Fruit fly (Drosophila melanogaster): ENCODE data around the gene RhoU.
A peak's percentile ranks its signal among the peaks of the same experiment; 100 is the strongest.

The RhoU gene

DNA sequence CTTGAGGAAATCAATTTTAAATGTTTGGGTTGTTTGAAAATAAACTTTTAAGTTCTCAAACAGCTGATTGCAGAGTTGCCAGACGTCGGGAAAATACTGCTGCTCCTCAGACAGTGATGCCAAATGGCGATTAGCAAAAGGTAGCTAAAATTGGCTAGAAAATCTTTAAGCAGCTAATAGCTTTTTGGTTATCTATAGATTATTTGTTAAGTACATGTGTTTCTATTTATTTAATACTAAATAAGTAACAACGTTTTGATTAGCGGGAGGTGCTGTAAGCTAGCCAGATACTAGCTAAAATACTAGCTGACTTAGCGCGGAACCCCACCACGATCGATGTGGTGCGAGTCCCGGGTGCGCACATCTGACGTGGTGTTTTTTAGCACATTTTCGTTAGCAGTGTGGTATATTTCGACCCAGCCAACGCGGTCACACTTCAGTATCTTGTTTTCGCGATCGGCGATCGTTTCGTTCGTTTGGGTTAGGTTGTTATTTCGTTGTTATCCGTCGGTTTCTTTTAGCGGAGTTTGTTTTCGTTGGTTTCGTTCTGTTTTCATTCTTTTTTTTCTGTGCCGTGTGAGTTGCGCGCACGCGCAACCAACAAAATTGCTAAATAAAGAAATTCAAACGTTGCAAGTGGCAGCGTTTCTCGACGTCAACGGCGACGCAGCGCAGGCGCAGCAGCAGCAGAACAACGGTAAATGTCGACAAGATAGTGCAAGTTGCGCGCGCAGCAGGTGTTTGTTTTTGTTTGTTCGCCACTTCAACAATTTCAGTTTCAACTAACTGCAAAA is at the start of gene RhoU, which contains the start of gene Naxe (continued):
- no peak for TF ChIP-seq Awh (GFP tag; IDR thresholded peaks at IDR 0.05)
- no peak for TF ChIP-seq bowl (GFP tag; IDR thresholded peaks at IDR 0.05)
- peak; percentile 31; the same call in 1 of the 2 replicates for TF ChIP-seq E2f2 (GFP tag; IDR thresholded peaks at IDR 0.05)
- TF ChIP-seq CG14965 (GFP tag; optimal IDR thresholded peaks at IDR 0.05; ENCODE audit: borderline replicate concordance) = no peak
- TF ChIP-seq CG34376 (GFP tag; optimal IDR thresholded peaks at IDR 0.05) = no peak
- no peak for TF ChIP-seq ato (GFP tag; IDR thresholded peaks at IDR 0.05; ENCODE audit: partially characterized antibody)
- no peak for TF ChIP-seq pros (GFP tag; optimal IDR thresholded peaks at IDR 0.05)
- TF ChIP-seq Scr (GFP tag; IDR thresholded peaks at IDR 0.05; ENCODE audit: partially characterized antibody) = no peak; the same call in 1 of the 2 replicates
- TF ChIP-seq CG9876 (GFP tag; optimal IDR thresholded peaks at IDR 0.05) = no peak
- TF ChIP-seq Nf-YB (GFP tag; optimal IDR thresholded peaks at IDR 0.05) = no peak
- peak; percentile 11 for TF ChIP-seq ac (GFP tag; optimal IDR thresholded peaks at IDR 0.05)
- no peak for TF ChIP-seq CG16779 (GFP tag; IDR thresholded peaks at IDR 0.05)
- no peak for TF ChIP-seq ab (GFP tag; optimal IDR thresholded peaks at IDR 0.05)
- peak; percentile 64 for TF ChIP-seq CG9215 (GFP tag; IDR thresholded peaks at IDR 0.05)
- TF ChIP-seq CG7963 (GFP tag; IDR thresholded peaks at IDR 0.05; ENCODE audit: partially characterized antibody) = no peak
- peak; percentile 21 for TF ChIP-seq CG4617 (GFP tag; optimal IDR thresholded peaks at IDR 0.05; ENCODE audit: borderline replicate concordance)
- no peak for TF ChIP-seq seq (GFP tag; IDR thresholded peaks at IDR 0.05)
- TF ChIP-seq CG32767 (GFP tag; IDR thresholded peaks at IDR 0.05) = no peak
- peak; percentile 67 for TF ChIP-seq Med (GFP tag)
- peak; percentile 41 for TF ChIP-seq Dref (GFP tag; IDR thresholded peaks at IDR 0.05)
- TF ChIP-seq CG7928 (GFP tag; optimal IDR thresholded peaks at IDR 0.05) = peak; percentile 9
- no peak for TF ChIP-seq CG14860 (GFP tag; IDR thresholded peaks at IDR 0.05; ENCODE audit: partially characterized antibody)
- TF ChIP-seq CG13775 (GFP tag; optimal IDR thresholded peaks at IDR 0.05) = peak; percentile 12
- no peak for TF ChIP-seq zen2 (GFP tag; IDR thresholded peaks at IDR 0.05; ENCODE audit: partially characterized antibody)
- TF ChIP-seq Fer2 (tag; optimal IDR thresholded peaks at IDR 0.05) = no peak
- no peak for TF ChIP-seq CG17612 (GFP tag; IDR thresholded peaks at IDR 0.05)
- TF ChIP-seq gcm2 (GFP tag; optimal IDR thresholded peaks at IDR 0.05) = no peak
- peak; percentile 48 for TF ChIP-seq sisA (GFP tag; IDR thresholded peaks at IDR 0.05)
- no peak for TF ChIP-seq Taf1 (GFP tag; IDR thresholded peaks at IDR 0.05)
- peak; percentile 12 for TF ChIP-seq CTCF (GFP tag; optimal IDR thresholded peaks at IDR 0.05)
- TF ChIP-seq cato (GFP tag; optimal IDR thresholded peaks at IDR 0.05; ENCODE audit: borderline replicate concordance) = no peak
- no peak for TF ChIP-seq CG2199 (GFP tag; IDR thresholded peaks at IDR 0.05)
- no peak for TF ChIP-seq dmrt99B (tag; optimal IDR thresholded peaks at IDR 0.05)
- TF ChIP-seq Bdp1 (GFP tag; optimal IDR thresholded peaks at IDR 0.05) = no peak
- no peak for TF ChIP-seq eve (GFP tag; optimal IDR thresholded peaks at IDR 0.05)
- TF ChIP-seq CG1603 (tag; optimal IDR thresholded peaks at IDR 0.05) = peak; percentile 64
- TF ChIP-seq Ada2b (GFP tag; IDR thresholded peaks at IDR 0.05) = no peak
- TF ChIP-seq zen (tag; optimal IDR thresholded peaks at IDR 0.05) = peak; percentile 16
- TF ChIP-seq danr (GFP tag; IDR thresholded peaks at IDR 0.05) = no peak
- no peak for TF ChIP-seq sqz (GFP tag; optimal IDR thresholded peaks at IDR 0.05)
- peak; percentile 56 for TF ChIP-seq CoRest (tag; optimal IDR thresholded peaks at IDR 0.05)
- TF ChIP-seq psq (GFP tag; optimal IDR thresholded peaks at IDR 0.05) = no peak
- TF ChIP-seq MBD-R2 (GFP tag; IDR thresholded peaks at IDR 0.05) = peak; percentile 60
- TF ChIP-seq CG43689 (GFP tag; IDR thresholded peaks at IDR 0.05) = no peak
- TF ChIP-seq ken (GFP tag; IDR thresholded peaks at IDR 0.05) = no peak
- no peak for TF ChIP-seq dati (GFP tag; IDR thresholded peaks at IDR 0.05)
- TF ChIP-seq unpg (GFP tag; optimal IDR thresholded peaks at IDR 0.05) = no peak
- TF ChIP-seq stc (GFP tag; IDR thresholded peaks at IDR 0.05) = no peak
- TF ChIP-seq Dip3 (GFP tag; optimal IDR thresholded peaks at IDR 0.05) = peak; percentile 51
- TF ChIP-seq ttk (GFP tag; IDR thresholded peaks at IDR 0.05) = no peak
- TF ChIP-seq Bteb2 (GFP tag; optimal IDR thresholded peaks at IDR 0.05) = no peak

All from whole organism, embryonic.